Worm (Caenorhabditis elegans): ENCODE results near the gene Y75B8A.37.

ce11 chrIII:12358461-12358860 is 43.2 kb downstream of the Y75B8A.37 start, which contains the start of gene Y75B8A.32:
- TF ChIP-seq aly-2 (tag; optimal IDR thresholded peaks at IDR 0.05): no peak
- no peak for TF ChIP-seq lin-39 (tag; optimal IDR thresholded peaks at IDR 0.05)
- TF ChIP-seq unc-62 (GFP tag; optimal IDR thresholded peaks at IDR 0.05): no peak
- TF ChIP-seq mdl-1 (tag; optimal IDR thresholded peaks at IDR 0.05): no peak
- no peak for TF ChIP-seq Y55F3AM.14 (GFP tag; optimal IDR thresholded peaks at IDR 0.05)

Data from whole organism, L2 larva.